Fruit fly (Drosophila melanogaster) whole organism, embryonic: ENCODE results near the gene crc.

Experiments
- Asciz ChIP-seq: fragments of 200-800 bp; sonication (Bioruptor generic); optimal IDR thresholded peaks from 2 replicates; lab custom pipeline; 2017; ENCODE audit warnings: missing biosample characterization, mild to moderate bottlenecking, missing genetic modification characterization, missing genetic modification reagents
- B-H2 ChIP-seq: fragments of 200-800 bp; sonication (Bioruptor generic); optimal IDR thresholded peaks from 2 replicates; lab custom pipeline; 2018; ENCODE audit warnings: missing biosample characterization, mild to moderate bottlenecking, missing genetic modification characterization
- CG10147 ChIP-seq: fragments of 200-800 bp; sonication (Bioruptor generic); optimal IDR thresholded peaks from 2 replicates; lab custom pipeline; 2019; ENCODE audit warnings: missing biosample characterization, mild to moderate bottlenecking, missing genetic modification characterization, moderate library complexity
- CG11504 ChIP-seq: fragments of 200-800 bp; sonication (Bioruptor generic); optimal IDR thresholded peaks from 3 replicates; lab custom pipeline; 2019; ENCODE audit warnings: missing biosample characterization, mild to moderate bottlenecking, missing genetic modification characterization, moderate library complexity
- CG12659 ChIP-seq: fragments of 200-800 bp; sonication (Bioruptor generic); optimal IDR thresholded peaks from 3 replicates; lab custom pipeline; 2017; ENCODE audit warnings: mild to moderate bottlenecking, missing biosample characterization, missing genetic modification reagents, missing genetic modification characterization
- CG13424 ChIP-seq: fragments of 200-800 bp; sonication (Bioruptor generic); optimal IDR thresholded peaks from 2 replicates; lab custom pipeline; 2019; ENCODE audit warnings: missing biosample characterization, mild to moderate bottlenecking, missing genetic modification characterization, moderate library complexity
- CG14667 ChIP-seq: fragments of 200-800 bp; sonication (Bioruptor generic); IDR thresholded peaks from 2 replicates; pipeline ENCODE4 v1.3.6; 2022; ENCODE audit warnings: missing biosample characterization, missing genetic modification characterization
- CG15269 ChIP-seq: fragments of 200-800 bp; sonication (Bioruptor generic); optimal IDR thresholded peaks from 2 replicates; lab custom pipeline; 2018; ENCODE audit warnings: missing biosample characterization, mild to moderate bottlenecking, missing genetic modification characterization, moderate library complexity
- CG1529 ChIP-seq: fragments of 200-800 bp; sonication (Bioruptor generic); optimal IDR thresholded peaks from 3 replicates; lab custom pipeline; 2018; ENCODE audit warnings: missing biosample characterization, missing genetic modification characterization
- CG16779 ChIP-seq: fragments of 200-800 bp; sonication (Bioruptor generic); IDR thresholded peaks from 2 replicates; pipeline ENCODE4 v1.3.6; 2022; ENCODE audit warnings: missing biosample characterization, missing genetic modification characterization
- CG16813 ChIP-seq: fragments of 200-800 bp; sonication (Bioruptor generic); IDR thresholded peaks from 3 replicates; pipeline ENCODE4 v1.3.6; 2022; ENCODE audit warnings: missing biosample characterization, missing genetic modification characterization; ENCODE audit not compliant: partially characterized antibody
- CG17568 ChIP-seq: fragments of 200-800 bp; sonication (Bioruptor generic); optimal IDR thresholded peaks from 2 replicates; lab custom pipeline; 2018; ENCODE audit warnings: missing biosample characterization, mild to moderate bottlenecking, missing genetic modification characterization, moderate library complexity
- CG17829 ChIP-seq: fragments of 200-800 bp; optimal IDR thresholded peaks from 2 replicates; lab custom pipeline; 2019; ENCODE audit warnings: missing biosample characterization, mild to moderate bottlenecking, missing genetic modification characterization, moderate library complexity
- CG2120 ChIP-seq: fragments of 200-800 bp; sonication (Bioruptor generic); optimal IDR thresholded peaks from 3 replicates; lab custom pipeline; 2016; ENCODE audit warnings: missing biosample characterization, missing genetic modification characterization
- CG32772 ChIP-seq: fragments of 200-800 bp; sonication (Bioruptor generic); IDR thresholded peaks from 2 replicates; pipeline ENCODE4 v1.3.6; 2022; ENCODE audit warnings: missing biosample characterization, missing genetic modification characterization
- CG4328 ChIP-seq: fragments of 200-800 bp; sonication (Bioruptor generic); optimal IDR thresholded peaks from 3 replicates; lab custom pipeline; 2017; ENCODE audit warnings: missing biosample characterization, missing genetic modification reagents, missing genetic modification characterization
- CG43689 ChIP-seq: fragments of 200-800 bp; sonication (Bioruptor generic); IDR thresholded peaks from 2 replicates; pipeline ENCODE4 v1.3.6; 2022; ENCODE audit warnings: missing biosample characterization, missing genetic modification characterization
- CG4707 ChIP-seq: fragments of 200-800 bp; sonication (Bioruptor generic); optimal IDR thresholded peaks from 2 replicates; lab custom pipeline; 2018; ENCODE audit warnings: missing biosample characterization, mild to moderate bottlenecking, missing genetic modification characterization, moderate library complexity
- CG7271 ChIP-seq: fragments of 200-800 bp; sonication (Bioruptor generic); optimal IDR thresholded peaks from 2 replicates; lab custom pipeline; 2018; ENCODE audit warnings: missing biosample characterization, mild to moderate bottlenecking, missing genetic modification characterization, moderate library complexity
- CG7745 ChIP-seq: fragments of 200-800 bp; sonication (Bioruptor generic); optimal IDR thresholded peaks from 2 replicates; lab custom pipeline; 2018; ENCODE audit warnings: missing biosample characterization, mild to moderate bottlenecking, missing genetic modification characterization, moderate library complexity
- CG9609 ChIP-seq: fragments of 200-800 bp; sonication (Bioruptor generic); optimal IDR thresholded peaks from 3 replicates; lab custom pipeline; 2016; ENCODE audit warnings: missing biosample characterization, missing genetic modification characterization
- CHES-1-like ChIP-seq: fragments of 200-800 bp; sonication (Bioruptor generic); optimal IDR thresholded peaks from 2 replicates; lab custom pipeline; 2016; ENCODE audit warnings: missing biosample characterization, missing genetic modification characterization
- D19A ChIP-seq: fragments of 200-800 bp; optimal IDR thresholded peaks from 3 replicates; lab custom pipeline; 2019; ENCODE audit warnings: missing biosample characterization, mild to moderate bottlenecking, missing genetic modification characterization, moderate library complexity
- Hey ChIP-seq: fragments of 200-800 bp; sonication (Bioruptor generic); optimal IDR thresholded peaks from 3 replicates; lab custom pipeline; 2018; ENCODE audit warnings: missing biosample characterization, mild to moderate bottlenecking, missing genetic modification characterization
- Hmx ChIP-seq: fragments of 200-800 bp; sonication (Bioruptor generic); optimal IDR thresholded peaks from 2 replicates; lab custom pipeline; 2016; ENCODE audit warnings: missing biosample characterization, missing genetic modification characterization
- Hsf ChIP-seq: fragments of 200-800 bp; sonication (Bioruptor generic); optimal IDR thresholded peaks from 3 replicates; lab custom pipeline; 2016; ENCODE audit warnings: missing biosample characterization, missing genetic modification characterization
- Jarid2 ChIP-seq: fragments of 200-800 bp; sonication (Bioruptor generic); optimal IDR thresholded peaks from 3 replicates; lab custom pipeline; 2017; ENCODE audit warnings: mild to moderate bottlenecking, missing biosample characterization, missing genetic modification reagents, missing genetic modification characterization
- NFAT ChIP-seq: fragments of 200-800 bp; sonication (Bioruptor generic); IDR thresholded peaks from 2 replicates; pipeline ENCODE4 v1.3.6; 2022; ENCODE audit warnings: missing biosample characterization, missing genetic modification characterization
- Neu2 ChIP-seq: fragments of 200-800 bp; sonication (Bioruptor generic); optimal IDR thresholded peaks from 3 replicates; lab custom pipeline; 2016; ENCODE audit warnings: missing biosample characterization, missing genetic modification characterization, borderline replicate concordance
- Nf-YA ChIP-seq: fragments of 200-800 bp; sonication (Bioruptor generic); IDR thresholded peaks from 2 replicates; pipeline ENCODE4 v1.3.6; 2022; ENCODE audit warnings: missing biosample characterization, missing genetic modification characterization
- Rfx ChIP-seq: fragments of 200-800 bp; sonication (Bioruptor generic); IDR thresholded peaks from 2 replicates; pipeline ENCODE4 v1.3.6; 2022; ENCODE audit warnings: missing biosample characterization, missing genetic modification characterization
- Rx ChIP-seq: fragments of 200-800 bp; sonication (Bioruptor generic); IDR thresholded peaks from 2 replicates; pipeline ENCODE4 v1.3.6; 2022; ENCODE audit warnings: missing biosample characterization, missing genetic modification characterization
- Stat92E ChIP-seq, 3 experiments: fragments of >200 bp in 2 of 3; fragments of 200-800 bp in 1 of 3; sonication (Bioruptor generic) in 1 of 3; optimal IDR thresholded peaks; 2 replicates each; lab custom pipeline; 2017 to 2019; ENCODE audit warnings: missing biosample characterization in 3 of 3, missing genetic modification characterization in 3 of 3, mild to moderate bottlenecking in 1 of 3, moderate library complexity in 1 of 3
- abd-A ChIP-seq: fragments of 200-800 bp; sonication (Bioruptor generic); optimal IDR thresholded peaks from 3 replicates; lab custom pipeline; 2019; ENCODE audit warnings: missing biosample characterization, mild to moderate bottlenecking, missing genetic modification characterization, moderate library complexity
- bigmax ChIP-seq: fragments of 200-800 bp; sonication (Bioruptor generic); optimal IDR thresholded peaks from 2 replicates; lab custom pipeline; 2018; ENCODE audit warnings: missing biosample characterization, mild to moderate bottlenecking, missing genetic modification characterization
- chinmo ChIP-seq: fragments of 200-800 bp; sonication (Bioruptor generic); IDR thresholded peaks from 4 replicates; pipeline ENCODE4 v1.3.6; 2022; ENCODE audit warnings: missing biosample characterization, missing genetic modification characterization; ENCODE audit not compliant: partially characterized antibody
- dan ChIP-seq: fragments of 200-800 bp; sonication (Bioruptor generic); IDR thresholded peaks from 2 replicates; pipeline ENCODE4 v1.3.6; 2022; ENCODE audit warnings: missing biosample characterization, missing genetic modification characterization
- dmrt99B ChIP-seq: fragments of 200-800 bp; sonication (Bioruptor generic); optimal IDR thresholded peaks from 2 replicates; lab custom pipeline; 2018; ENCODE audit warnings: missing biosample characterization, mild to moderate bottlenecking, missing genetic modification characterization, moderate library complexity
- esg ChIP-seq: fragments of 200-800 bp; sonication (Bioruptor generic); conservative IDR thresholded peaks from 2 replicates; pipeline ENCODE4 v1.3.6; 2022; ENCODE audit warnings: missing biosample characterization, missing genetic modification characterization
- ewg ChIP-seq: fragments of 200-800 bp; sonication (Bioruptor generic); optimal IDR thresholded peaks from 3 replicates; lab custom pipeline; 2017; ENCODE audit warnings: mild to moderate bottlenecking, missing biosample characterization, missing genetic modification reagents, missing genetic modification characterization
- fd96Cb ChIP-seq: fragments of 200-800 bp; sonication (Bioruptor generic); optimal IDR thresholded peaks from 2 replicates; lab custom pipeline; 2018; ENCODE audit warnings: missing biosample characterization, mild to moderate bottlenecking, missing genetic modification characterization, moderate library complexity
- gcm ChIP-seq: fragments of 200-800 bp; sonication (Bioruptor generic); optimal IDR thresholded peaks from 2 replicates; lab custom pipeline; 2019; ENCODE audit warnings: missing biosample characterization, mild to moderate bottlenecking, missing genetic modification characterization, moderate library complexity
- mirr ChIP-seq: fragments of 200-800 bp; sonication (Bioruptor generic); optimal IDR thresholded peaks from 3 replicates; lab custom pipeline; 2018; ENCODE audit warnings: missing biosample characterization, mild to moderate bottlenecking, missing genetic modification characterization
- p53 ChIP-seq: fragments of 200-800 bp; sonication (Bioruptor generic); optimal IDR thresholded peaks from 2 replicates; lab custom pipeline; 2016; ENCODE audit warnings: missing biosample characterization, missing genetic modification characterization
- phol ChIP-seq: fragments of 200-800 bp; sonication (Bioruptor generic); optimal IDR thresholded peaks from 3 replicates; lab custom pipeline; 2018; ENCODE audit warnings: missing biosample characterization, mild to moderate bottlenecking, missing genetic modification characterization, moderate library complexity
- salm ChIP-seq: fragments of 200-800 bp; sonication (Bioruptor generic); optimal IDR thresholded peaks from 2 replicates; lab custom pipeline; 2018; ENCODE audit warnings: missing biosample characterization, mild to moderate bottlenecking, missing genetic modification characterization
- tio ChIP-seq: fragments of 200-800 bp; sonication (Bioruptor generic); optimal IDR thresholded peaks from 2 replicates; lab custom pipeline; 2017; ENCODE audit warnings: missing biosample characterization, missing genetic modification characterization, inconsistent platforms
- ttk ChIP-seq: fragments of 200-800 bp; sonication (Bioruptor generic); IDR thresholded peaks from 2 replicates; pipeline ENCODE4 v2.1.2; 2022; ENCODE audit warnings: missing biosample characterization, missing genetic modification characterization
- usp ChIP-seq: fragments of >200 bp; optimal IDR thresholded peaks from 2 replicates; lab custom pipeline; 2017; ENCODE audit warnings: missing biosample characterization, missing genetic modification characterization
- wek ChIP-seq: fragments of 200-800 bp; sonication (Bioruptor generic); optimal IDR thresholded peaks from 3 replicates; lab custom pipeline; 2018; ENCODE audit warnings: missing biosample characterization, mild to moderate bottlenecking, missing genetic modification characterization, moderate library complexity
- wor ChIP-seq: fragments of 200-800 bp; sonication (Bioruptor generic); IDR thresholded peaks from 2 replicates; pipeline ENCODE4 v1.3.6; 2022; ENCODE audit warnings: missing biosample characterization, missing genetic modification characterization

The crc gene

DNA sequence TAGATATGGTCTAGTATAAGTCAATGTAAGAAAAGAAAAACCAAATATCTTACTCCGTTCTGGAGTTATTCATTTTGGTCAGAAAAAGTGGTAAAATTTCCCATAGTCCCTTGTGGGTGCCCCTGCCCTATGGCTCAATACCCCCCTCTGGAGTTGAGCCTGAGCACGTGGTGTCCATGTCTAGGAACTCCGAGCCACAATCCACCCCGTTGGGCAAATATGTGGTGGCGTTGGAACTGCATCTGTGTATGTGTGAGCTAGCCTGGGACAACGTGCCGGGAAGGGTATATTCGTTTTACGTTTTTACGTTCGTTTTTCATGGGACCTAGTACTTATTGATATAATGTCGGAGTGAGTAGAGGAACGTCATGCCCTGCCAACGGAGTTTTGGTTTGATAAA is 20.2 kb downstream of the crc start (continued):
- TF ChIP-seq CG11504 (peak; percentile 39), CG43689 (GFP tag; lab: Robert Waterston, UW) (no peak), CG12659 (peak; percentile 7), ewg (no peak), D19A (tag; lab: Kevin White, UChicago) (peak; percentile 72), CG32772 (GFP tag; lab: Robert Waterston, UW) (no peak), CG4328 (GFP tag; lab: Kevin White, UChicago) (no peak), tio (GFP tag; lab: Kevin White, UChicago) (no peak), wek (GFP tag; lab: Kevin White, UChicago) (no peak), dan (GFP tag; lab: Robert Waterston, UW) (no peak), CHES-1-like (GFP tag; lab: Kevin White, UChicago) (no peak), NFAT (GFP tag; lab: Robert Waterston, UW) (no peak), CG16779 (GFP tag; lab: Robert Waterston, UW) (no peak), Nf-YA (GFP tag; lab: Robert Waterston, UW) (no peak), Stat92E (GFP tag; optimal IDR thresholded peaks at IDR 0.05; lab: Kevin White, UChicago) (no peak), bigmax (GFP tag; lab: Kevin White, UChicago) (no peak), CG13424 (tag; lab: Kevin White, UChicago) (no peak), Jarid2 (no peak), Neu2 (GFP tag; lab: Kevin White, UChicago) (no peak), esg (GFP tag; lab: Robert Waterston, UW) (no peak), CG14667 (GFP tag; lab: Robert Waterston, UW) (no peak), CG1529 (GFP tag; lab: Kevin White, UChicago) (no peak), CG17829 (tag; lab: Kevin White, UChicago) (peak; percentile 14), Asciz (GFP tag; lab: Kevin White, UChicago) (no peak), CG16813 (no peak), mirr (GFP tag; lab: Kevin White, UChicago) (no peak), fd96Cb (no peak), p53 (GFP tag; lab: Kevin White, UChicago) (no peak), wor (GFP tag; lab: Robert Waterston, UW) (no peak), CG9609 (GFP tag; lab: Kevin White, UChicago) (no peak), Hmx (GFP tag; lab: Kevin White, UChicago) (no peak), B-H2 (GFP tag; lab: Kevin White, UChicago) (no peak), CG4707 (GFP tag; lab: Kevin White, UChicago) (peak; percentile 68), Hey (peak; percentile 37), chinmo (GFP tag; lab: Robert Waterston, UW) (no peak), CG17568 (GFP tag; lab: Kevin White, UChicago) (no peak), CG2120 (GFP tag; lab: Kevin White, UChicago) (peak; percentile 38), gcm (GFP tag; lab: Kevin White, UChicago) (no peak), CG10147 (GFP tag; lab: Kevin White, UChicago) (no peak), salm (no peak), usp (GFP tag; lab: Kevin White, UChicago) (no peak), ttk (GFP tag; lab: Robert Waterston, UW) (no peak), Rfx (no peak), phol (tag; lab: Kevin White, UChicago) (no peak), CG15269 (tag; lab: Kevin White, UChicago) (no peak), Rx (no peak), Hsf (GFP tag; lab: Kevin White, UChicago) (no peak), CG7271 (no peak), abd-A (tag; lab: Kevin White, UChicago) (no peak), dmrt99B (tag; lab: Kevin White, UChicago) (no peak), CG7745 (no peak)
